Fruit fly (Drosophila melanogaster) ovary, adult (tissue): ENCODE data around the gene caz.
A peak's percentile ranks its signal among the peaks of the same experiment; 100 is the strongest.

ENCODE experiments used
- CG17801 ChIP-seq: fragments of 200-800 bp; optimal IDR thresholded peaks from 2 replicates; lab custom pipeline; 2019; ENCODE audit warnings: missing biosample characterization, mild to moderate bottlenecking, missing genetic modification characterization, moderate library complexity; ENCODE audit not compliant: partially characterized antibody

The caz gene

dm6 chrX:16285186-16285585 lies 3.4 kb upstream of the caz start:
- peak; percentile 19 for TF ChIP-seq CG17801 (GFP tag; lab: Kevin White, UChicago)

DNA sequence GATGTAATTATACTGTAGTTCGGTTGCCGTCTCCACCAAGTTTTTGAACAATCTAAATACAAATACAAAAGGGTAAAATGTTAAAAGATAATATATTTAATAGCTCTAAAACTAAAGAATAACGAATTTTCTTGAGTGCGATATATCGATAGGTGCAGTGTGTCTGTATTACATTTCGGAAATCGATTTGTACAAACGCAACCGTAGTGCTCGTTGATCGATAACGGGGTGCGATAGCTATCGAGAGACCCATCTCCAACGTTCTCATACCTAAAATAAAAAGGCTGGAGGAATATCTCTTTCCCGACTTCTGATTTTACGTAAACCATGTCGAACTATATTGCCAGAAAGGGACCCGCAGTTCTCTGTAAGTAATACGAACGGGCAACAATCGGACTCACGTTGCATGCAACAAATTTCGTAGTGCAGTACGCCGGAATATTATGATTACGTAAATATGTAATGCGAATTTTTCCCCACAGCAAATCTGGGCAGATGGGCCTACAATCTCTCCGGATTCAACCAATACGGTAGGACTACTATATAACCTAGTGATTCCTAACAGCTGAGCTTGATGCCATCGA lies 2.4 kb upstream of the caz start, which contains the start of gene UQCR-14:
TSS of gene UQCR-14 (plus strand) at position 206 of the 584 bp plus-strand sequence.
- TF ChIP-seq CG17801 (GFP tag; lab: Kevin White, UChicago): peak; percentile 78

DNA sequence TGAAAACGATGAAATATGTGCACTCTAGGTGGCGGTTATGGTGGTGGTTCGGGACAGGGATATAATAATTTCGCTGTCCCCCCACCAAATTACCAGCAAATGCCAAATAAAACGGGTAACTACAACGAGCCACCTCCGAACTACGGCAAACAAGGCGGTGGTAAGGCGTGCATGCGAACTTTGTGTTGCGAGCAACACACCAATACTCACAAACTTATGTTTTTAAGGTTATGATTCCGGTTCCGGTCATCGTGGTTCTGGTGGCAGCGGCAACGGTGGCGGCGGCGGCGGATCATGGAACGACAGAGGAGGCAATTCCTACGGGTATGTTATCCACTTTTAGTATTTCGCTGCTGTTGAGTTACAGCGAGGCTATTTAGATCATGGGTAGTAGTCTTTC lies 389 bp downstream of the caz start:
- TF ChIP-seq CG17801 (GFP tag; lab: Kevin White, UChicago): no peak

- no peak for TF ChIP-seq CG17801 (GFP tag; lab: Kevin White, UChicago)
Observed at dm6 chrX:16292646-16293045, 4.0 kb downstream of the caz start.

DNA sequence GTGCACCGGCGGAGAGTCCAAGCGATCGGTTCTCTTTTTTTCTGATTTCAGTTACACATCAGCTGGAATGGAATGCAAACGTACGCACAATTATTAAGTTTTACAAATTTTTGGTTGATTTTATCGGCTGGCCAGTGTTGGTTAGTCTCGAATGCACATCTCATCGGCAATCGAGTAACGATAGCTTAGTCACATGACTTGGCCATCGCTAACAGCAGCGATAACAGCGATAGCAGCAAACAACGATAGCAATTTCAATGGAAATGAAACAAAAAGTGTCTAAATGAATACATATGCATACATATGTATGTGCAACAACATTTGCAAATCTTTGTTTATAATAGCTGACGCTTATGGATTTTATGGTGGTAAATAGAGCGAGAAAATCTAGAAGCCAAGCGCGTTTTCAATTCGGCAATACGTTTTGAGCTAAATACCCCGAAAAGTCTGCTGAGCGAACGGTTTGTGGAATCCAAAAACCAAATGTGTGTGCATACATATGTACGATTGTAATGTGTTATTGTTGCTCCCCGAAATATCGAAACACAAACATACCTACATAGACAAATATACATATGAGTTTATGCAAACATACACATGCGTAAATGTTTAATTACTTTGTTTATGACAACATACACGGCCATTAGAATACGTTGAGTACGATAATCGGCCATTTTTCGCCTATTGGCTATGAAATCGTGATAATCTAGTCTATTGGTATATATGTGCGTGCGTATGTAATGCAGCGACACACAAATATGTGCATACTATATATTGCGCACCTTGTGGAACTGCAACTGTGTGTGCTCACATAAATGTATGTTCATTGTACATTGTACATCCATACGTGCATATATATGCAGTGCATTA lies 8.0 kb downstream of the caz start, which contains the start of gene CG3632:
TSS of gene CG3632 (plus strand) at position 249 of the 870 bp plus-strand sequence.
- peak; percentile 75 for TF ChIP-seq CG17801 (GFP tag; lab: Kevin White, UChicago)

DNA sequence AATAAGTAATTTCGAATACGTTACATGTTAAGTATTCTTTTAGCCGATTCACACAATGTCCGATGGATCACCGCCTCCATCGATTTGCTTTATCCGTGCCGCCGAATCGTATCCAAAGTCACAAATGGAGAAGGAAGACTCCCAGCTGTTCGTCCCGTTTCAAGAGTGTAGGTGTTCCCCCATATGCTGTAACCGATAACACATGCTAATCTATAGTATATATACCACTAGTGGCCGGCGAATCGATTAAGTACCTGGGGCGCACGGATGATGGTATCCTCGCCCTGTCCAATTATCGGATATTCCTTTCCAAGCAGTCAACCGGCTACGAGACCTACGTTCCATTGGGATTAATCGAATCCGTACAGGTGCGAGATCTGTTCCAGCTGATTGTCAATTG lies 9.0 kb downstream of the caz start, which contains the start of gene ERp44:
TSS of gene ERp44 (minus strand) at position 101 of the 400 bp plus-strand sequence.
- TF ChIP-seq CG17801 (GFP tag; lab: Kevin White, UChicago): no peak

DNA sequence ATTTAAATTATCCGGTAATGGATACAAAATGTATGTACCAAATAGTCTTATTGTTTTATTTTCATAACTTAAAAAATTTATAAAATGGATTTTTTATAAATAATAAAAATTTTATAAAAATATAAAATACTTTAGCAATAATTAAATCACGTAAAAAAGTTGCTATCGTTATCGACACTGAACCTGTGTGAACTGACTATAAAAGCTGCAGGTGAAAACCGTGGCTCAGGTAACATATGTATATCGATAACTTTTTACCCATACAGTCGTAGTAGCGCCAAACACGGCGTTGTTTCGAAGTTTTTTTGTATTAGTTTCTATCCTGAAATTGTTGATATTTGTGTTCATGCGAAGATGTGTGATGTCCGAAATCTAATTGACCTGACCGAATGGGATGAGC lies 15.0 kb downstream of the caz start, which contains the start of gene CG3679:
TSS of gene CG3679 (plus strand) at position 235 of the 400 bp plus-strand sequence.
- no peak for TF ChIP-seq CG17801 (GFP tag; lab: Kevin White, UChicago)

DNA sequence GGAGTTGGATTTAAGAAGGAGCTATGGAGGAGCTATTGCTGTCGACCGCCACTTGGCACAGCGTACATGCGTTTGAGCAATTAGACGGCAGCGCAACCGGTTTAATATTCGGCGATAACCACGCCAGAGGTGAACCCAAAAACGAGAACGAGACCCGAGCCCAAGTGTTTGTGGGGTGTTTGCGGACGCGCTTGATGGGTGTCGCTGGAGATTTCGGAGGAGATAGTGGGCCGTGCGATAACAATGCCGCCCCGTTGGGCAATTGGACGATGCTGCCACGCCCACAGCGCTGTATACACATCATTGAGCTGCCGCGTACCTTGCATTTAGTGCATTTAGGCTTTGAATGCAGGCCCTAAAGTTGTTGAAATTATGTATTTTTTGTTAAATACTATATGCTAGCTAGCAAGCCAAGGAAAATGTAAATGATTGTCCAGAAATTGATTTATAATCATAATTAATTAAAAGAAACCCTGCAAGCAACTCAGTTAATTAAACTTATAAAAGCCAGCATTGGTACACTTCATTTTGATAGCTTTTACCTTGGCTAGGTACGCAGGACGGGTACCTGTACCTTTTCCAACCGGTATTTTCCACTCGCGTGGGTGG lies 19.8 kb downstream of the caz start, which contains the start of gene Had1:
TSS of gene Had1 (minus strand) at position 358 of the 609 bp plus-strand sequence.
- TF ChIP-seq CG17801 (GFP tag; lab: Kevin White, UChicago): no peak

DNA sequence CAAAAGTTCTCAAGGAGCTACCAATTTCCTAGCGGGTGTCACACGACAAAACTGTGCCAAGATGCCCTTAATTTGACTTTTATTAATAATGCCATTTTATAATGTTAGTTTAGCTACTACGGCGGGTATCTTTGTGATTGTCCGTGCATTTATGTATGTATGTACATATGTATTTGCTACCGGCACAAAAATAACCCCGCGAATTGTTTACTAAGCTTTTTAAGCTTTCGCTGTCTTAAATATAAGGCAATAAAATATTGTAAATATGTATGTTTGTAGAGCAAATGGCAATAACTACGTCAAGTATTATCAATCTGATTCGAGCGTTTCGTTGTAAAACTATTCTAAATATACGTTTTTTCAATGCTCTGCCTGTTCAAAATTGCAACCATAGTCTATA lies 20.3 kb downstream of the caz start:
- peak; percentile 25 for TF ChIP-seq CG17801 (GFP tag; lab: Kevin White, UChicago)

dm6 chrX:16309764-16310163 lies 21.2 kb downstream of the caz start:
- TF ChIP-seq CG17801 (GFP tag; lab: Kevin White, UChicago): peak; percentile 30

dm6 chrX:16313078-16313875 lies 24.7 kb downstream of the caz start, which contains the start of the genes CG9915 and SWIP:
Gene CG9915 (minus strand): TSS chrX:16313138.
Gene SWIP (plus strand): TSS chrX:16313709.
- TF ChIP-seq CG17801 (GFP tag; lab: Kevin White, UChicago): peak; percentile 64

DNA sequence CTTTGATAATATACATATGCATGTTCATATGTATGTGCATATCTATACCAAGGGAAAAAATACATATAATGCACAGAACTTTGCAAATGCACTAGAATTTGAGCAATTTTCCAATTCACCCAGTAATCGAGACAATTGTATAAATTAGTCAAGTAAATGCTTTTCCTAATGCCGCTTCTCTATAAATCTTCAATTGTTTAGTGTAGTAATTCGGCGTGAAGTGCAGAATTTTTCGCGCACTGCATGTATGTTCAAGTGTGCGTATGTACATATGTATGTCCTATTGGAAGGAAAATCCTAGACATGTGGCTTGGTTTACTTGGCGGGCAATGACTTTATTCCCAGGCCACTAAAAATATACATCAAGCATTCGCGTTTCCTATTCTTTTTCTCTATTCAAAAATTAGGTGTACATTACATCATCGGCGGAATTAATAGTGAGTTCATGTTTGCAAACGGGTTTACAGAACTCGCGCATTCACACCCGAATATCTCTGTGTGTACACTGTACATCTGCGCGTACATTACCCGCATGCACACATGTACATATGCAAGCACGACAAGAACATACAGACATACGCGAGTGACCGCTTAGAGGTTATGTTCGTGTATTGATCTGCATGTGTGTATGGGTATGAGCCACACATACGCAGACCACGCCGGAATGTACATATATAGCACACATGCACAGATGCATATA lies 30.4 kb downstream of the caz start:
- peak; percentile 63 for TF ChIP-seq CG17801 (GFP tag; lab: Kevin White, UChicago)

DNA sequence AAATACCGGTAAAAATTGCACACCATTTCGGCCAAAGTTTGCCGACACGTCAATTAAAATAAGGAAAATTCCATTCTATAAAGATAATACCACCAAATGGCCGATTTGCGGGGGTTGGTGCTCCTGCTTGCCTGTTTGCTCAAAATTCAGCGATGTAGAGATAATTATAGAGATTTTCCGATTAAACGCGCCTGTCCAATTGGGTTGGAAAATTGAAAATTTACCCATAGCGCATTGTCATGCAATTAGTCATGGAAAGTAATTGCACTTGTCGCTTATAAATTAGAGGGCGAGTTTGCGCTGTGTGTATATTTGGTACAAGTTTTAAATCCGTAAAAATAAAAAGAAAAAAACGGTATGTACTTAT lies 30.9 kb downstream of the caz start:
- TF ChIP-seq CG17801 (GFP tag; lab: Kevin White, UChicago): no peak
